Worm (Caenorhabditis elegans): ENCODE measurements around the gene T11F9.21.

ce11 chrV:11443503-11443902 lies 49.1 kb upstream of the T11F9.21 start, which contains the start of gene F57B7.2:
- TF ChIP-seq ama-1 (optimal IDR thresholded peaks at IDR 0.05) (no peak), pqm-1 (tag; optimal IDR thresholded peaks at IDR 0.05) (no peak), hlh-30 (tag; optimal IDR thresholded peaks at IDR 0.05; ENCODE audit: insufficient read depth) (no peak), fkh-10 (GFP tag; optimal IDR thresholded peaks at IDR 0.05) (no peak), C38D4.7 (GFP tag; optimal IDR thresholded peaks at IDR 0.05) (no peak), ceh-18 (tag; optimal IDR thresholded peaks at IDR 0.05) (no peak), ceh-6 (GFP tag; optimal IDR thresholded peaks at IDR 0.05) (no peak), tbx-7 (tag; optimal IDR thresholded peaks at IDR 0.05) (no peak)
